Fruit fly (Drosophila melanogaster) whole organism, embryonic: ENCODE data around the gene ebd2.

ENCODE experiments used
- B-H2 ChIP-seq: fragments of 200-800 bp; sonication (Bioruptor generic); optimal IDR thresholded peaks from 2 replicates; lab custom pipeline; 2018; ENCODE audit warnings: missing biosample characterization, mild to moderate bottlenecking, missing genetic modification characterization
- CG10321 ChIP-seq: fragments of 200-800 bp; sonication (Bioruptor generic); IDR thresholded peaks from 2 replicates; pipeline ENCODE4 v1.3.6; 2022; ENCODE audit warnings: missing biosample characterization, missing genetic modification characterization
- CG12744 ChIP-seq: fragments of 200-800 bp; sonication (Bioruptor generic); optimal IDR thresholded peaks from 2 replicates; lab custom pipeline; 2016; ENCODE audit warnings: missing biosample characterization, missing genetic modification characterization
- CG12769 ChIP-seq: fragments of 200-800 bp; sonication (Bioruptor generic); optimal IDR thresholded peaks from 2 replicates; lab custom pipeline; 2019; ENCODE audit warnings: missing biosample characterization, mild to moderate bottlenecking, missing genetic modification characterization, moderate library complexity
- CG13624 ChIP-seq: fragments of 200-800 bp; sonication (Bioruptor generic); optimal IDR thresholded peaks from 2 replicates; lab custom pipeline; 2016; ENCODE audit warnings: missing biosample characterization, missing genetic modification characterization
- CG15479 ChIP-seq: fragments of 200-800 bp; sonication (Bioruptor generic); optimal IDR thresholded peaks from 3 replicates; lab custom pipeline; 2019; ENCODE audit warnings: missing biosample characterization, mild to moderate bottlenecking, missing genetic modification characterization, moderate library complexity
- CG1832 ChIP-seq: fragments of 200-800 bp; sonication (Bioruptor generic); optimal IDR thresholded peaks from 2 replicates; lab custom pipeline; 2017; ENCODE audit warnings: missing biosample characterization, mild to moderate bottlenecking, missing genetic modification characterization, inconsistent platforms
- CG3163 ChIP-seq: fragments of 200-800 bp; sonication (Bioruptor generic); optimal IDR thresholded peaks from 3 replicates; lab custom pipeline; 2016; ENCODE audit warnings: missing biosample characterization, missing genetic modification characterization
- CG32767 ChIP-seq: fragments of 200-800 bp; sonication (Bioruptor generic); IDR thresholded peaks from 2 replicates; pipeline ENCODE4 v1.3.6; 2022; ENCODE audit warnings: missing biosample characterization, missing genetic modification characterization
- CG34376 ChIP-seq: fragments of 200-800 bp; sonication (Bioruptor generic); optimal IDR thresholded peaks from 2 replicates; lab custom pipeline; 2018; ENCODE audit warnings: missing biosample characterization, mild to moderate bottlenecking, missing genetic modification characterization
- CG4360 ChIP-seq: fragments of 200-800 bp; sonication (Bioruptor generic); IDR thresholded peaks from 2 replicates; pipeline ENCODE4 v1.3.6; 2022; ENCODE audit warnings: missing biosample characterization, missing genetic modification characterization
- CG7928 ChIP-seq: fragments of 200-800 bp; sonication (Bioruptor generic); optimal IDR thresholded peaks from 2 replicates; lab custom pipeline; 2017; ENCODE audit warnings: missing biosample characterization, mild to moderate bottlenecking, missing genetic modification characterization
- Deaf1 ChIP-seq: fragments of 200-800 bp; optimal IDR thresholded peaks from 3 replicates; lab custom pipeline; 2019; ENCODE audit warnings: missing biosample characterization, mild to moderate bottlenecking, missing genetic modification characterization, moderate library complexity
- Dek ChIP-seq: fragments of 200-800 bp; sonication (Bioruptor generic); optimal IDR thresholded peaks from 3 replicates; lab custom pipeline; 2019; ENCODE audit warnings: missing biosample characterization, mild to moderate bottlenecking, missing genetic modification characterization, moderate library complexity
- Eip74EF ChIP-seq, 2 experiments: fragments of 200-800 bp in 1 of 2; fragments of >200 bp in 1 of 2; sonication (Bioruptor generic) in 1 of 2; optimal IDR thresholded peaks; 2 replicates each; lab custom pipeline; 2017 to 2019; ENCODE audit warnings: missing biosample characterization in 2 of 2, missing genetic modification characterization in 2 of 2, mild to moderate bottlenecking in 1 of 2, moderate library complexity in 1 of 2
- GATAe ChIP-seq: fragments of 200-800 bp; sonication (Bioruptor generic); conservative IDR thresholded peaks from 2 replicates; pipeline ENCODE4 v1.3.6; 2022; ENCODE audit warnings: missing biosample characterization, missing genetic modification characterization
- Gsc ChIP-seq: fragments of 200-800 bp; sonication (Bioruptor generic); IDR thresholded peaks from 2 replicates; pipeline ENCODE4 v1.3.6; 2022; ENCODE audit warnings: missing biosample characterization, missing genetic modification characterization
- HHEX ChIP-seq: fragments of 200-800 bp; sonication (Bioruptor generic); optimal IDR thresholded peaks from 3 replicates; lab custom pipeline; 2017; ENCODE audit warnings: missing biosample characterization, mild to moderate bottlenecking, missing genetic modification characterization, missing genetic modification reagents
- HLHmδ ChIP-seq: fragments of 200-800 bp; sonication (Bioruptor generic); optimal IDR thresholded peaks from 2 replicates; lab custom pipeline; 2018; ENCODE audit warnings: missing biosample characterization, mild to moderate bottlenecking, missing genetic modification characterization, moderate library complexity
- Hey ChIP-seq: fragments of 200-800 bp; sonication (Bioruptor generic); optimal IDR thresholded peaks from 3 replicates; lab custom pipeline; 2018; ENCODE audit warnings: missing biosample characterization, mild to moderate bottlenecking, missing genetic modification characterization
- Hr51 ChIP-seq, 2 experiments: fragments of 200-800 bp; sonication (Bioruptor generic); optimal IDR thresholded peaks; 2 replicates in 1 of 2; 3 replicates in 1 of 2; lab custom pipeline; 2016 to 2018; ENCODE audit warnings: missing biosample characterization in 2 of 2, missing genetic modification characterization in 2 of 2, mild to moderate bottlenecking in 1 of 2, moderate library complexity in 1 of 2
- Kr ChIP-seq: fragments of 200-800 bp; sonication (Bioruptor generic); optimal IDR thresholded peaks from 2 replicates; lab custom pipeline; 2017; ENCODE audit warnings: missing biosample characterization, mild to moderate bottlenecking, missing genetic modification characterization
- Mes4 ChIP-seq: fragments of 200-800 bp; sonication (Bioruptor generic); optimal IDR thresholded peaks from 2 replicates; lab custom pipeline; 2016; ENCODE audit warnings: missing biosample characterization, missing genetic modification characterization
- Opbp ChIP-seq: fragments of 200-800 bp; sonication (Bioruptor generic); IDR thresholded peaks from 3 replicates; pipeline ENCODE4 v1.3.6; 2022; ENCODE audit warnings: missing biosample characterization, missing genetic modification characterization; ENCODE audit not compliant: partially characterized antibody
- Poxn ChIP-seq: fragments of 200-800 bp; sonication (Bioruptor generic); IDR thresholded peaks from 2 replicates; pipeline ENCODE4 v1.3.6; 2022; ENCODE audit warnings: missing biosample characterization, missing genetic modification characterization
- Taf1 ChIP-seq: fragments of 200-800 bp; sonication (Bioruptor generic); IDR thresholded peaks from 2 replicates; pipeline ENCODE4 v1.3.6; 2022; ENCODE audit warnings: missing biosample characterization, missing genetic modification characterization
- YL-1 ChIP-seq: fragments of 200-800 bp; sonication (Bioruptor generic); optimal IDR thresholded peaks from 3 replicates; lab custom pipeline; 2017; ENCODE audit warnings: missing biosample characterization, mild to moderate bottlenecking, missing genetic modification characterization
- cg ChIP-seq: fragments of 200-800 bp; sonication (Bioruptor generic); optimal IDR thresholded peaks from 3 replicates; lab custom pipeline; 2019; ENCODE audit warnings: missing biosample characterization, mild to moderate bottlenecking, missing genetic modification characterization, moderate library complexity
- chif ChIP-seq, 2 experiments: fragments of 200-800 bp; sonication (Bioruptor generic); optimal IDR thresholded peaks; 3 replicates each; lab custom pipeline; 2016; ENCODE audit warnings: missing biosample characterization in 2 of 2, missing genetic modification characterization in 2 of 2
- chinmo ChIP-seq: fragments of 200-800 bp; sonication (Bioruptor generic); IDR thresholded peaks from 4 replicates; pipeline ENCODE4 v1.3.6; 2022; ENCODE audit warnings: missing biosample characterization, missing genetic modification characterization; ENCODE audit not compliant: partially characterized antibody
- ci ChIP-seq: fragments of 200-800 bp; sonication (Bioruptor generic); IDR thresholded peaks from 3 replicates; pipeline ENCODE4 v1.3.6; 2022; ENCODE audit warnings: missing biosample characterization, missing genetic modification characterization
- esg ChIP-seq: fragments of 200-800 bp; sonication (Bioruptor generic); conservative IDR thresholded peaks from 2 replicates; pipeline ENCODE4 v1.3.6; 2022; ENCODE audit warnings: missing biosample characterization, missing genetic modification characterization
- ewg ChIP-seq: fragments of 200-800 bp; sonication (Bioruptor generic); optimal IDR thresholded peaks from 3 replicates; lab custom pipeline; 2017; ENCODE audit warnings: mild to moderate bottlenecking, missing biosample characterization, missing genetic modification reagents, missing genetic modification characterization
- fd96Cb ChIP-seq: fragments of 200-800 bp; sonication (Bioruptor generic); optimal IDR thresholded peaks from 2 replicates; lab custom pipeline; 2018; ENCODE audit warnings: missing biosample characterization, mild to moderate bottlenecking, missing genetic modification characterization, moderate library complexity
- gce ChIP-seq: fragments of 200-800 bp; sonication (Bioruptor generic); IDR thresholded peaks from 3 replicates; pipeline ENCODE4 v1.3.6; 2022; ENCODE audit warnings: missing biosample characterization, missing genetic modification characterization
- hb ChIP-seq: fragments of 200-800 bp; sonication (Bioruptor generic); IDR thresholded peaks from 3 replicates; pipeline ENCODE4 v1.3.6; 2022; ENCODE audit warnings: missing biosample characterization, missing genetic modification characterization; ENCODE audit not compliant: partially characterized antibody
- kni ChIP-seq: fragments of 200-800 bp; sonication (Bioruptor generic); optimal IDR thresholded peaks from 3 replicates; lab custom pipeline; 2017; ENCODE audit warnings: mild to moderate bottlenecking, missing biosample characterization, missing genetic modification reagents, missing genetic modification characterization
- nom ChIP-seq: fragments of 200-800 bp; sonication (Bioruptor generic); optimal IDR thresholded peaks from 2 replicates; lab custom pipeline; 2017; ENCODE audit warnings: missing biosample characterization, missing genetic modification characterization, mild to moderate bottlenecking, moderate library complexity, missing genetic modification reagents
- peb ChIP-seq: fragments of 200-800 bp; sonication (Bioruptor generic); IDR thresholded peaks from 2 replicates; pipeline ENCODE4 v1.3.6; 2022; ENCODE audit warnings: missing biosample characterization, missing genetic modification characterization
- pros ChIP-seq: fragments of 200-800 bp; sonication (Bioruptor generic); optimal IDR thresholded peaks from 3 replicates; lab custom pipeline; 2019; ENCODE audit warnings: missing biosample characterization, mild to moderate bottlenecking, missing genetic modification characterization, moderate library complexity
- sim ChIP-seq: fragments of 200-800 bp; sonication (Bioruptor generic); IDR thresholded peaks from 2 replicates; pipeline ENCODE4 v1.3.6; 2022; ENCODE audit warnings: missing biosample characterization, missing genetic modification characterization
- tio ChIP-seq: fragments of 200-800 bp; sonication (Bioruptor generic); optimal IDR thresholded peaks from 2 replicates; lab custom pipeline; 2017; ENCODE audit warnings: missing biosample characterization, missing genetic modification characterization, inconsistent platforms
- ttk ChIP-seq: fragments of 200-800 bp; sonication (Bioruptor generic); IDR thresholded peaks from 2 replicates; pipeline ENCODE4 v2.1.2; 2022; ENCODE audit warnings: missing biosample characterization, missing genetic modification characterization
- tx ChIP-seq: fragments of 200-800 bp; sonication (Bioruptor generic); optimal IDR thresholded peaks from 2 replicates; lab custom pipeline; 2016; ENCODE audit warnings: missing biosample characterization, missing genetic modification characterization
- unc-4 ChIP-seq: fragments of 200-800 bp; sonication (Bioruptor generic); IDR thresholded peaks from 2 replicates; pipeline ENCODE4 v1.3.6; 2022; ENCODE audit warnings: missing biosample characterization, missing genetic modification characterization; ENCODE audit not compliant: partially characterized antibody
- usp ChIP-seq: fragments of >200 bp; optimal IDR thresholded peaks from 2 replicates; lab custom pipeline; 2017; ENCODE audit warnings: missing biosample characterization, missing genetic modification characterization

ebd2 gene

dm6 chr3L:21346463-21347196, 2.5 kb downstream of the ebd2 start (continued):
- peak; percentile 67 for TF ChIP-seq CG1832 (GFP tag; lab: Kevin White, UChicago)
- TF ChIP-seq Mes4 (GFP tag; lab: Kevin White, UChicago) = no peak
- no peak for TF ChIP-seq peb (GFP tag; lab: Robert Waterston, UW)
- TF ChIP-seq tx (GFP tag; lab: Kevin White, UChicago) = no peak
- TF ChIP-seq HLHmδ (GFP tag; lab: Kevin White, UChicago) = no peak
- no peak for TF ChIP-seq esg (GFP tag; lab: Robert Waterston, UW)
- no peak for TF ChIP-seq unc-4 (GFP tag; lab: Robert Waterston, UW)
- peak; percentile 34 for TF ChIP-seq nom (GFP tag; lab: Kevin White, UChicago)
- peak; percentile 62 for TF ChIP-seq CG13624 (GFP tag; lab: Kevin White, UChicago)
- no peak for TF ChIP-seq tio (GFP tag; lab: Kevin White, UChicago)
- TF ChIP-seq B-H2 = no peak
- no peak for TF ChIP-seq Poxn (GFP tag; lab: Robert Waterston, UW)
- 0 out of 3 replicates have a peak, but pooled peaks have one; percentile 30 for TF ChIP-seq Opbp
- TF ChIP-seq CG34376 (GFP tag; lab: Kevin White, UChicago) = peak; percentile 30
- 0 out of 3 replicates have a peak, but pooled peaks have one; percentile 32 for TF ChIP-seq gce
- TF ChIP-seq Gsc (GFP tag; lab: Robert Waterston, UW) = no peak
- TF ChIP-seq usp = no peak
- TF ChIP-seq Taf1 (GFP tag; lab: Robert Waterston, UW) = no peak
- no peak for TF ChIP-seq CG12744 (GFP tag; lab: Kevin White, UChicago)
- no peak for TF ChIP-seq chif (GFP tag; optimal IDR thresholded peaks at IDR 0.05; lab: Kevin White, UChicago)
- no peak for TF ChIP-seq CG32767 (GFP tag; lab: Robert Waterston, UW)
- TF ChIP-seq pros (GFP tag; lab: Kevin White, UChicago) = peak; percentile 84
- peak; percentile 24 for TF ChIP-seq YL-1 (GFP tag; lab: Kevin White, UChicago)
- TF ChIP-seq CG10321 (GFP tag; lab: Robert Waterston, UW) = peak; percentile 84
- no peak for TF ChIP-seq sim (GFP tag; lab: Robert Waterston, UW)
- TF ChIP-seq Dek (tag; lab: Kevin White, UChicago) = no peak
- TF ChIP-seq Hr51 (GFP tag; optimal IDR thresholded peaks at IDR 0.05; lab: Kevin White, UChicago) = no peak
- no peak for TF ChIP-seq Eip74EF (GFP tag; optimal IDR thresholded peaks at IDR 0.05; lab: Kevin White, UChicago)
- TF ChIP-seq Deaf1 = peak; percentile 73
- TF ChIP-seq Hey (tag; lab: Kevin White, UChicago) = peak; percentile 79
- peak; percentile 73 for TF ChIP-seq ewg (GFP tag; lab: Kevin White, UChicago)
- no peak for TF ChIP-seq ci (GFP tag; lab: Robert Waterston, UW)
- peak; percentile 24 for TF ChIP-seq kni (GFP tag; lab: Kevin White, UChicago)
- peak; percentile 64 for TF ChIP-seq cg (GFP tag; lab: Kevin White, UChicago)
- TF ChIP-seq GATAe (GFP tag; lab: Robert Waterston, UW) = no peak
- no peak for TF ChIP-seq fd96Cb
- no peak for TF ChIP-seq HHEX (GFP tag; lab: Kevin White, UChicago)
- no peak for TF ChIP-seq hb
- TF ChIP-seq Kr = peak; percentile 81
- no peak for TF ChIP-seq CG12769 (tag; lab: Kevin White, UChicago)
- TF ChIP-seq chinmo = peak; percentile 53; the same call in 1 of the 4 replicates
- TF ChIP-seq CG7928 (GFP tag; lab: Kevin White, UChicago) = no peak
- TF ChIP-seq CG3163 (GFP tag; lab: Kevin White, UChicago) = peak; percentile 15
- TF ChIP-seq ttk = 0 out of 2 replicates have a peak, but pooled peaks have one; percentile 24
- TF ChIP-seq CG4360 (GFP tag; lab: Robert Waterston, UW) = peak; percentile 93
- TF ChIP-seq CG15479 (GFP tag; lab: Kevin White, UChicago) = peak; percentile 83
